Fruit fly (Drosophila melanogaster): ENCODE data around the gene zetaCOP.

dm6 chr3L:16635566-16636210 lies 37.7 kb downstream of the zetaCOP start:
- TF ChIP-seq fd96Ca (GFP tag; IDR thresholded peaks at IDR 0.05) (no peak), Pif1A (GFP tag; optimal IDR thresholded peaks at IDR 0.05) (peak; percentile 40), CG34367 (tag; optimal IDR thresholded peaks at IDR 0.05) (no peak), Ets98B (GFP tag; IDR thresholded peaks at IDR 0.05) (peak; percentile 14; the same call in 1 of the 2 replicates), CG4496 (GFP tag; IDR thresholded peaks at IDR 0.05) (0 out of 3 replicates have a peak, but pooled peaks have one; percentile 23), gl (tag; optimal IDR thresholded peaks at IDR 0.05) (no peak), CG8301 (tag; optimal IDR thresholded peaks at IDR 0.05) (peak; percentile 9), EcR (GFP tag; optimal IDR thresholded peaks at IDR 0.05) (no peak), Pif1B (GFP tag; optimal IDR thresholded peaks at IDR 0.05) (peak; percentile 30), CG14655 (GFP tag; optimal IDR thresholded peaks at IDR 0.05) (peak; percentile 27), CG12605 (GFP tag; IDR thresholded peaks at IDR 0.05) (no peak), CG9948 (tag; optimal IDR thresholded peaks at IDR 0.05) (no peak)
